Fruit fly (Drosophila melanogaster) whole organism, embryonic: Measurements from ENCODE around the gene CG43675.

Source experiments
- ATbp ChIP-seq: fragments of 200-800 bp; sonication (Bioruptor generic); optimal IDR thresholded peaks from 2 replicates; lab custom pipeline; 2017; ENCODE audit warnings: missing biosample characterization, mild to moderate bottlenecking, missing genetic modification characterization, missing genetic modification reagents
- Adf1 ChIP-seq: fragments of 200-800 bp; sonication (Bioruptor generic); IDR thresholded peaks from 2 replicates; pipeline ENCODE4 v1.3.6; 2022; ENCODE audit warnings: missing biosample characterization, missing genetic modification characterization
- Bteb2 ChIP-seq: fragments of 200-800 bp; sonication (Bioruptor generic); optimal IDR thresholded peaks from 2 replicates; lab custom pipeline; 2016; ENCODE audit warnings: missing biosample characterization, missing genetic modification characterization
- CG10267 ChIP-seq: fragments of 200-800 bp; sonication (Bioruptor generic); optimal IDR thresholded peaks from 2 replicates; lab custom pipeline; 2018; ENCODE audit warnings: missing biosample characterization, mild to moderate bottlenecking, missing genetic modification characterization, moderate library complexity
- CG10321 ChIP-seq: fragments of 200-800 bp; sonication (Bioruptor generic); IDR thresholded peaks from 2 replicates; pipeline ENCODE4 v1.3.6; 2022; ENCODE audit warnings: missing biosample characterization, missing genetic modification characterization
- CG10979 ChIP-seq: fragments of 200-800 bp; sonication (Bioruptor generic); optimal IDR thresholded peaks from 2 replicates; lab custom pipeline; 2018; ENCODE audit warnings: missing biosample characterization, mild to moderate bottlenecking, missing genetic modification characterization, moderate library complexity
- CG12219 ChIP-seq: fragments of 200-800 bp; sonication (Bioruptor generic); optimal IDR thresholded peaks from 3 replicates; lab custom pipeline; 2018; ENCODE audit warnings: missing biosample characterization, mild to moderate bottlenecking, missing genetic modification characterization
- CG12942 ChIP-seq: fragments of 200-800 bp; sonication (Bioruptor generic); optimal IDR thresholded peaks from 3 replicates; lab custom pipeline; 2016; ENCODE audit warnings: missing biosample characterization, missing genetic modification characterization
- CG13894 ChIP-seq: fragments of 200-800 bp; sonication (Bioruptor generic); optimal IDR thresholded peaks from 3 replicates; lab custom pipeline; 2018; ENCODE audit warnings: missing biosample characterization, mild to moderate bottlenecking, missing genetic modification characterization, moderate library complexity
- CG14014 ChIP-seq: fragments of 200-800 bp; sonication (Bioruptor generic); IDR thresholded peaks from 2 replicates; pipeline ENCODE4 v1.3.6; 2022; ENCODE audit warnings: missing biosample characterization, missing genetic modification characterization
- CG15011 ChIP-seq: fragments of 200-800 bp; sonication (Bioruptor generic); optimal IDR thresholded peaks from 3 replicates; lab custom pipeline; 2018; ENCODE audit warnings: missing biosample characterization, mild to moderate bottlenecking, missing genetic modification characterization
- CG15601 ChIP-seq: fragments of 200-800 bp; sonication (Bioruptor generic); optimal IDR thresholded peaks from 3 replicates; lab custom pipeline; 2019; ENCODE audit warnings: missing biosample characterization, mild to moderate bottlenecking, missing genetic modification characterization, moderate library complexity
- CG16815 ChIP-seq: fragments of 200-800 bp; sonication (Bioruptor generic); optimal IDR thresholded peaks from 3 replicates; lab custom pipeline; 2017; ENCODE audit warnings: missing biosample characterization, mild to moderate bottlenecking, missing genetic modification characterization
- CG16863 ChIP-seq: fragments of 200-800 bp; sonication (Bioruptor generic); optimal IDR thresholded peaks from 3 replicates; lab custom pipeline; 2016; ENCODE audit warnings: missing biosample characterization, missing genetic modification characterization
- CG17612 ChIP-seq: fragments of 200-800 bp; sonication (Bioruptor generic); IDR thresholded peaks from 2 replicates; pipeline ENCODE4 v1.3.6; 2022; ENCODE audit warnings: missing biosample characterization, missing genetic modification characterization
- CG17912 ChIP-seq: fragments of 200-800 bp; sonication (Bioruptor generic); optimal IDR thresholded peaks from 2 replicates; lab custom pipeline; 2018; ENCODE audit warnings: missing biosample characterization, mild to moderate bottlenecking, missing genetic modification characterization
- CG18262 ChIP-seq: fragments of 200-800 bp; optimal IDR thresholded peaks from 3 replicates; lab custom pipeline; 2019; ENCODE audit warnings: missing biosample characterization, mild to moderate bottlenecking, missing genetic modification characterization, moderate library complexity
- CG18476 ChIP-seq: fragments of 200-800 bp; sonication (Bioruptor generic); optimal IDR thresholded peaks from 2 replicates; lab custom pipeline; 2016; ENCODE audit warnings: missing biosample characterization, mild to moderate bottlenecking, missing genetic modification characterization
- CG31365 ChIP-seq: fragments of 200-800 bp; sonication (Bioruptor generic); optimal IDR thresholded peaks from 2 replicates; lab custom pipeline; 2018; ENCODE audit warnings: missing biosample characterization, mild to moderate bottlenecking, missing genetic modification characterization
- CG32532 ChIP-seq: fragments of 200-800 bp; sonication (Bioruptor generic); IDR thresholded peaks from 2 replicates; pipeline ENCODE4 v1.3.6; 2022; ENCODE audit warnings: missing biosample characterization, missing genetic modification characterization
- CG3726 ChIP-seq: fragments of 200-800 bp; sonication (Bioruptor generic); IDR thresholded peaks from 3 replicates; pipeline ENCODE4, ENCODE4 v1.3.6; 2022; ENCODE audit warnings: missing biosample characterization, missing genetic modification characterization
- CG3838 ChIP-seq: fragments of 200-800 bp; sonication (Bioruptor generic); optimal IDR thresholded peaks from 3 replicates; lab custom pipeline; 2016; ENCODE audit warnings: missing biosample characterization, missing genetic modification characterization
- CG4707 ChIP-seq: fragments of 200-800 bp; sonication (Bioruptor generic); optimal IDR thresholded peaks from 2 replicates; lab custom pipeline; 2018; ENCODE audit warnings: missing biosample characterization, mild to moderate bottlenecking, missing genetic modification characterization, moderate library complexity
- CG5245 ChIP-seq: fragments of 200-800 bp; sonication (Bioruptor generic); optimal IDR thresholded peaks from 3 replicates; lab custom pipeline; 2016; ENCODE audit warnings: missing biosample characterization, missing genetic modification characterization
- CG7271 ChIP-seq: fragments of 200-800 bp; sonication (Bioruptor generic); optimal IDR thresholded peaks from 2 replicates; lab custom pipeline; 2018; ENCODE audit warnings: missing biosample characterization, mild to moderate bottlenecking, missing genetic modification characterization, moderate library complexity
- CG8089 ChIP-seq: fragments of 200-800 bp; sonication (Bioruptor generic); optimal IDR thresholded peaks from 3 replicates; lab custom pipeline; 2016; ENCODE audit warnings: missing biosample characterization, missing genetic modification characterization
- CG8924 ChIP-seq: fragments of 200-800 bp; optimal IDR thresholded peaks from 3 replicates; lab custom pipeline; 2019; ENCODE audit warnings: missing biosample characterization, mild to moderate bottlenecking, missing genetic modification characterization, moderate library complexity
- CG9437 ChIP-seq: fragments of 200-800 bp; sonication (Bioruptor generic); optimal IDR thresholded peaks from 2 replicates; lab custom pipeline; 2018; ENCODE audit warnings: missing biosample characterization, mild to moderate bottlenecking, missing genetic modification characterization
- CG9876 ChIP-seq: fragments of 200-800 bp; sonication (Bioruptor generic); optimal IDR thresholded peaks from 2 replicates; lab custom pipeline; 2016; ENCODE audit warnings: missing biosample characterization, missing genetic modification characterization
- CG9932 ChIP-seq: fragments of 200-800 bp; sonication (Bioruptor generic); IDR thresholded peaks from 2 replicates; pipeline ENCODE4 v1.3.6; 2022; ENCODE audit warnings: missing biosample characterization, missing genetic modification characterization
- Dip3 ChIP-seq: fragments of 200-800 bp; sonication (Bioruptor generic); optimal IDR thresholded peaks from 3 replicates; lab custom pipeline; 2016; ENCODE audit warnings: missing biosample characterization, missing genetic modification characterization
- Dref ChIP-seq: fragments of 200-800 bp; sonication (Bioruptor generic); IDR thresholded peaks from 2 replicates; pipeline ENCODE4 v1.3.6; 2022; ENCODE audit warnings: missing biosample characterization, missing genetic modification characterization
- Drgx ChIP-seq: fragments of 200-800 bp; sonication (Bioruptor generic); IDR thresholded peaks from 2 replicates; pipeline ENCODE4 v1.3.6; 2022; ENCODE audit warnings: missing biosample characterization, missing genetic modification characterization
- H2.0 ChIP-seq: fragments of 200-800 bp; sonication (Bioruptor generic); IDR thresholded peaks from 2 replicates; pipeline ENCODE4 v1.3.6; 2022; ENCODE audit warnings: missing biosample characterization, missing genetic modification characterization
- HHEX ChIP-seq: fragments of 200-800 bp; sonication (Bioruptor generic); optimal IDR thresholded peaks from 3 replicates; lab custom pipeline; 2017; ENCODE audit warnings: missing biosample characterization, mild to moderate bottlenecking, missing genetic modification characterization, missing genetic modification reagents
- PHDP ChIP-seq: fragments of 200-800 bp; sonication (Bioruptor generic); optimal IDR thresholded peaks from 3 replicates; lab custom pipeline; 2018; ENCODE audit warnings: missing biosample characterization, mild to moderate bottlenecking, missing genetic modification characterization, moderate library complexity
- Rfx ChIP-seq: fragments of 200-800 bp; sonication (Bioruptor generic); IDR thresholded peaks from 2 replicates; pipeline ENCODE4 v1.3.6; 2022; ENCODE audit warnings: missing biosample characterization, missing genetic modification characterization
- Six4 ChIP-seq: fragments of 200-800 bp; sonication (Bioruptor generic); optimal IDR thresholded peaks from 2 replicates; lab custom pipeline; 2016; ENCODE audit warnings: missing biosample characterization, missing genetic modification characterization
- Sox100B ChIP-seq: fragments of 200-800 bp; sonication (Bioruptor generic); optimal IDR thresholded peaks from 3 replicates; lab custom pipeline; 2018; ENCODE audit warnings: missing biosample characterization, mild to moderate bottlenecking, missing genetic modification characterization
- Spps ChIP-seq: fragments of 200-800 bp; sonication (Bioruptor generic); optimal IDR thresholded peaks from 2 replicates; lab custom pipeline; 2018; ENCODE audit warnings: missing biosample characterization, mild to moderate bottlenecking, missing genetic modification characterization
- Xrp1 ChIP-seq: fragments of 200-800 bp; sonication (Bioruptor generic); IDR thresholded peaks from 2 replicates; pipeline ENCODE4 v1.3.6; 2022; ENCODE audit warnings: missing biosample characterization, missing genetic modification characterization
- ase ChIP-seq: fragments of 200-800 bp; sonication (Bioruptor generic); IDR thresholded peaks from 3 replicates; pipeline ENCODE4 v1.3.6; 2022; ENCODE audit warnings: missing biosample characterization, missing genetic modification characterization
- bsh ChIP-seq, 2 experiments: fragments of 200-800 bp; sonication (Bioruptor generic); optimal IDR thresholded peaks; 2 replicates each; lab custom pipeline; 2017 to 2018; ENCODE audit warnings: mild to moderate bottlenecking in 2 of 2, missing biosample characterization in 2 of 2, missing genetic modification characterization in 2 of 2, moderate library complexity in 1 of 2
- chinmo ChIP-seq: fragments of 200-800 bp; sonication (Bioruptor generic); IDR thresholded peaks from 4 replicates; pipeline ENCODE4 v1.3.6; 2022; ENCODE audit warnings: missing biosample characterization, missing genetic modification characterization; ENCODE audit not compliant: partially characterized antibody
- exex ChIP-seq: fragments of 200-800 bp; sonication (Bioruptor generic); optimal IDR thresholded peaks from 4 replicates; lab custom pipeline; 2018; ENCODE audit warnings: missing biosample characterization, mild to moderate bottlenecking, missing genetic modification characterization, moderate library complexity
- gsb-n ChIP-seq: fragments of 200-800 bp; sonication (Bioruptor generic); optimal IDR thresholded peaks from 3 replicates; lab custom pipeline; 2018; ENCODE audit warnings: missing biosample characterization, mild to moderate bottlenecking, missing genetic modification characterization
- maf-S ChIP-seq: fragments of 200-800 bp; sonication (Bioruptor generic); optimal IDR thresholded peaks from 2 replicates; lab custom pipeline; 2016; ENCODE audit warnings: missing biosample characterization, missing genetic modification characterization
- nau ChIP-seq: fragments of 200-800 bp; sonication (Bioruptor generic); optimal IDR thresholded peaks from 3 replicates; lab custom pipeline; 2017; ENCODE audit warnings: missing biosample characterization, mild to moderate bottlenecking, missing genetic modification characterization, missing genetic modification reagents
- repo ChIP-seq: fragments of 200-800 bp; sonication (Bioruptor generic); optimal IDR thresholded peaks from 2 replicates; lab custom pipeline; 2016; ENCODE audit warnings: missing biosample characterization, missing genetic modification characterization
- ssp ChIP-seq: fragments of 200-800 bp; sonication (Bioruptor generic); IDR thresholded peaks from 2 replicates; pipeline ENCODE4 v1.3.6; 2022; ENCODE audit warnings: missing biosample characterization, missing genetic modification characterization
- trem ChIP-seq: fragments of 200-800 bp; optimal IDR thresholded peaks from 3 replicates; lab custom pipeline; 2019; ENCODE audit warnings: missing biosample characterization, mild to moderate bottlenecking, missing genetic modification characterization, moderate library complexity

The CG43675 gene

DNA sequence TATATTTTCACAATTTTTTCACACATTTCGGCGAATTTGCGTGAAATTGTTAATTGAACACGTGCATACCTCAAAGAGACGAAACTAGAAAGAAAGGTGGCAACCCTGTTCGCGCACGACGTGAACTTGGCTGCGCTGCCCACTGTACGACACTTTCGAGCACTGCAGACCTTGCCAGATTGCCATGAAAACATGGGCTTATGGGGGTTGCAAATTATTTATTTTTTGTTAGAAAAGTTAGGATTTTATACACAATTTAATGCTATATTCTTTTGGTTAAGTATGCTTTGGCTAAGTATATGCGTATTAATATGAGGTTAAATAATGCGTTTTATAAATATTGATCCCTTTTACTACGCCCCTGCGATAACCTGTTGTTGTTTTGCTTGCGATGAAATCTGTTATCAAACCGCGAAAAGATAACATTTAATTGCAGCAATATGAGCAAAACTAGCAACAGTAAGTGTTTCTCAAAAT, 45.9 kb downstream of the CG43675 start, which contains the start of the genes RpL34b and CG8132 (continued):
- TF ChIP-seq CG9437 = peak; percentile 82
- TF ChIP-seq CG10979 (tag; lab: Kevin White, UChicago) = peak; percentile 89
- peak; percentile 97 for TF ChIP-seq CG12942 (GFP tag; lab: Kevin White, UChicago)
- TF ChIP-seq chinmo (GFP tag; lab: Robert Waterston, UW) = 0 out of 4 replicates have a peak, but pooled peaks have one; percentile 16
- peak; percentile 96 for TF ChIP-seq Xrp1 (GFP tag; lab: Robert Waterston, UW)
- TF ChIP-seq CG18476 = peak; percentile 90
- TF ChIP-seq maf-S (GFP tag; lab: Kevin White, UChicago) = peak; percentile 97
- peak; percentile 89 for TF ChIP-seq CG3838 (GFP tag; lab: Kevin White, UChicago)
- TF ChIP-seq trem = peak; percentile 95
- TF ChIP-seq CG32532 = peak; percentile 98
- TF ChIP-seq CG14014 = peak; percentile 94
- peak; percentile 56 for TF ChIP-seq Dref
- TF ChIP-seq CG8924 (tag; lab: Kevin White, UChicago) = peak; percentile 95
- TF ChIP-seq CG15011 (GFP tag; lab: Kevin White, UChicago) = peak; percentile 92
- TF ChIP-seq CG17612 (GFP tag; lab: Robert Waterston, UW) = peak; percentile 91
- TF ChIP-seq CG12219 (GFP tag; lab: Kevin White, UChicago) = peak; percentile 84
- peak; percentile 73 for TF ChIP-seq CG31365 (tag; lab: Kevin White, UChicago)
- peak; percentile 94 for TF ChIP-seq ase (GFP tag; lab: Robert Waterston, UW)
- TF ChIP-seq CG10321 (GFP tag; lab: Robert Waterston, UW) = peak; percentile 70
- TF ChIP-seq Dip3 (GFP tag; lab: Kevin White, UChicago) = peak; percentile 95
- TF ChIP-seq CG17912 = peak; percentile 98
- TF ChIP-seq HHEX = peak; percentile 96
- no peak for TF ChIP-seq nau
- peak; percentile 92 for TF ChIP-seq CG15601 (tag; lab: Kevin White, UChicago)
- TF ChIP-seq Six4 (GFP tag; lab: Kevin White, UChicago) = peak; percentile 86
- TF ChIP-seq Spps (tag; lab: Kevin White, UChicago) = peak; percentile 91
- no peak for TF ChIP-seq Sox100B
- TF ChIP-seq exex (tag; lab: Kevin White, UChicago) = peak; percentile 91
- peak; percentile 85 for TF ChIP-seq CG4707 (GFP tag; lab: Kevin White, UChicago)
- peak; percentile 89 for TF ChIP-seq repo
- TF ChIP-seq CG10267 = peak; percentile 99
- peak; percentile 94 for TF ChIP-seq gsb-n (tag; lab: Kevin White, UChicago)
- peak; percentile 97 for TF ChIP-seq CG9876 (GFP tag; lab: Kevin White, UChicago)
- TF ChIP-seq ATbp (GFP tag; lab: Kevin White, UChicago) = peak; percentile 92
- TF ChIP-seq CG5245 (GFP tag; lab: Kevin White, UChicago) = peak; percentile 88
- TF ChIP-seq H2.0 (GFP tag; lab: Robert Waterston, UW) = peak; percentile 91
- peak; percentile 95 for TF ChIP-seq CG16815 (GFP tag; lab: Kevin White, UChicago)
- TF ChIP-seq CG8089 (GFP tag; lab: Kevin White, UChicago) = peak; percentile 94
- TF ChIP-seq ssp (GFP tag; lab: Robert Waterston, UW) = peak; percentile 90
- peak; percentile 98 for TF ChIP-seq CG9932 (GFP tag; lab: Robert Waterston, UW)
- peak; percentile 90 for TF ChIP-seq Drgx (GFP tag; lab: Robert Waterston, UW)
- TF ChIP-seq CG16863 = peak; percentile 92
- peak; percentile 79 for TF ChIP-seq Adf1 (GFP tag; lab: Robert Waterston, UW)
- peak; percentile 96 for TF ChIP-seq PHDP
- peak; percentile 47 to 93 for TF ChIP-seq bsh (GFP tag; optimal IDR thresholded peaks at IDR 0.05; lab: Kevin White, UChicago)
- peak; percentile 96 for TF ChIP-seq Bteb2
- peak; percentile 86 for TF ChIP-seq CG7271 (tag; lab: Kevin White, UChicago)
- peak; percentile 89 for TF ChIP-seq CG3726 (GFP tag; lab: Robert Waterston, UW)
- peak; percentile 99 for TF ChIP-seq Rfx (GFP tag; lab: Robert Waterston, UW)
- TF ChIP-seq CG18262 = peak; percentile 94
- TF ChIP-seq CG13894 (tag; lab: Kevin White, UChicago) = peak; percentile 97
